Worm (Caenorhabditis elegans) whole organism, midembryonic: Measurements from ENCODE around the gene best-2.
"Not testable (repeated sequence)": the region's sequence is repeated elsewhere in the genome, so short reads cannot be mapped to it uniquely, and the experiment has no call there.

Experiments used
- T22C8.4 ChIP-seq: fragments of 200-800 bp; sonication (Bioruptor generic); IDR thresholded peaks from 2 replicates; pipeline ENCODE4 v1.3.6; 2022; ENCODE audit warnings: missing genetic modification characterization, missing compliant biosample characterization
- flt-1 ChIP-seq: fragments of 200-800 bp; sonication (Bioruptor generic); IDR thresholded peaks from 2 replicates; pipeline ENCODE4 v1.3.6; 2022; ENCODE audit warnings: missing genetic modification characterization, missing compliant biosample characterization
- klf-2 ChIP-seq: fragments of 200-800 bp; sonication (Bioruptor generic); conservative IDR thresholded peaks from 2 replicates; pipeline ENCODE4 v1.3.6; 2022; ENCODE audit warnings: missing genetic modification reagents, missing genetic modification characterization, missing compliant biosample characterization
- med-1 ChIP-seq: sonication (generic microtip); optimal IDR thresholded peaks from 2 replicates; lab custom pipeline; 2017; ENCODE audit warnings: missing genetic modification characterization, mild to moderate bottlenecking, missing compliant biosample characterization, antibody characterized with exemption, missing genetic modification reagents; ENCODE audit not compliant: insufficient read depth
- ref-1 ChIP-seq: fragments of 200-800 bp; sonication (Bioruptor generic); conservative IDR thresholded peaks from 2 replicates; pipeline ENCODE4 v1.3.6; 2022; ENCODE audit warnings: missing genetic modification reagents, missing genetic modification characterization, missing compliant biosample characterization
- tab-1 ChIP-seq: fragments of 200-800 bp; sonication (Bioruptor generic); IDR thresholded peaks from 2 replicates; pipeline ENCODE4 v1.3.6; 2022; ENCODE audit warnings: missing genetic modification characterization, missing compliant biosample characterization
- ztf-23 ChIP-seq: fragments of 200-800 bp; sonication (Bioruptor generic); IDR thresholded peaks from 2 replicates; pipeline ENCODE4 v1.3.6; 2022; ENCODE audit warnings: missing genetic modification reagents, missing genetic modification characterization, missing compliant biosample characterization

DNA sequence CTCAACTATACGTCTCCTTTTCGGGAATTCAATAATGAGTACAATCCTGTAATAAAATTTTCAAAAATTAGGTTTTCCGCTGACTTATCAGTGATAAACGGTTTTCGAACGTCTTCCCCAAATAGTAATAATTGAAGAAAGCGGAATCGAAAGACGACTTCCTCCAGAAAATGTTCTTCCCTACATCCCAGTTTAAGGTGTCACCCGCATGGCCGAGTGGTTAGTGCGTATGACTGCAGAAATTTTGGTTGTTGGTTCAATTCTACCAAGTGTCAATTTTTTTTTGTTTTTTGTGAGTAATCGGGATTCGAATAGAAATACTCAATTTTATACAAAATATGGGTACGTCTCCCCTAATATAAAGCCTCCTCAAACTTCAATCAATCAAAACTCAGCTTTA is 27.9 kb upstream of the best-2 start:
- TF ChIP-seq T22C8.4 (GFP tag; lab: Robert Waterston, UW) (0 out of 2 replicates have a peak, but pooled peaks have one; percentile 25), ztf-23 (GFP tag; lab: Robert Waterston, UW) (peak; percentile 30; the same call in 1 of the 2 replicates), flt-1 (GFP tag; lab: Robert Waterston, UW) (peak; percentile 54), tab-1 (GFP tag; lab: Robert Waterston, UW) (0 out of 2 replicates have a peak, but pooled peaks have one; percentile 51), ref-1 (GFP tag; lab: Robert Waterston, UW) (peak; percentile 43; the same call in 1 of the 2 replicates)
- not testable (repeated sequence) for TF ChIP-seq klf-2 (GFP tag; lab: Robert Waterston, UW); med-1 (GFP tag; lab: Kevin White, UChicago)
